Worm (Caenorhabditis elegans) whole organism, mixed stage, embryonic: Measurements from ENCODE around the gene ckb-1.

Experiments
- elt-1 ChIP-seq: sonication (generic microtip); optimal IDR thresholded peaks from 2 replicates; lab custom pipeline; 2017; ENCODE audit warnings: missing genetic modification characterization, mild to moderate bottlenecking, missing compliant biosample characterization, antibody characterized with exemption, moderate library complexity, borderline replicate concordance; ENCODE audit not compliant: insufficient read depth
- flh-1 ChIP-seq: fragments of 200-800 bp; sonication (Bioruptor generic); optimal IDR thresholded peaks from 2 replicates; lab custom pipeline; 2018; ENCODE audit warnings: mild to moderate bottlenecking, missing genetic modification characterization, moderate library complexity, missing compliant biosample characterization
- hlh-1 ChIP-seq: fragments of 150-350 bp; optimal IDR thresholded peaks from 2 replicates; lab custom pipeline; 2014; ENCODE audit warnings: missing biosample characterization, missing genetic modification reagents, missing genetic modification characterization
- lin-32 ChIP-seq: fragments of 200-800 bp; sonication (Bioruptor generic); optimal IDR thresholded peaks from 2 replicates; lab custom pipeline; 2018; ENCODE audit warnings: mild to moderate bottlenecking, missing genetic modification characterization, missing compliant biosample characterization
- mep-1 ChIP-seq: fragments of 150-350 bp; optimal IDR thresholded peaks from 2 replicates; lab custom pipeline; 2017; ENCODE audit warnings: missing biosample characterization, missing genetic modification reagents, missing genetic modification characterization, inconsistent platforms
- nhr-12 ChIP-seq: fragments of 150-350 bp; optimal IDR thresholded peaks from 2 replicates; lab custom pipeline; 2014; ENCODE audit warnings: missing biosample characterization, missing genetic modification characterization
- nhr-2 ChIP-seq: fragments of 150-350 bp; optimal IDR thresholded peaks from 2 replicates; lab custom pipeline; 2014; ENCODE audit warnings: missing biosample characterization, missing genetic modification characterization
- nhr-28 ChIP-seq: fragments of 150-350 bp; optimal IDR thresholded peaks from 2 replicates; lab custom pipeline; 2014; ENCODE audit warnings: missing biosample characterization, missing genetic modification characterization
- nhr-76 ChIP-seq: sonication (generic microtip); optimal IDR thresholded peaks from 2 replicates; lab custom pipeline; 2017; ENCODE audit warnings: missing biosample characterization, missing genetic modification characterization
- pha-4 ChIP-seq: fragments of 150-350 bp; optimal IDR thresholded peaks from 2 replicates; lab custom pipeline; 2018; ENCODE audit warnings: missing biosample characterization, missing genetic modification reagents, missing genetic modification characterization
- snpc-4 ChIP-seq: fragments of 150-350 bp; optimal IDR thresholded peaks from 2 replicates; lab custom pipeline; 2014; ENCODE audit warnings: missing biosample characterization, missing genetic modification characterization
- sptf-1 ChIP-seq: sonication (generic microtip); optimal IDR thresholded peaks from 2 replicates; lab custom pipeline; 2017; ENCODE audit warnings: mild to moderate bottlenecking, missing genetic modification characterization, moderate library complexity, missing compliant biosample characterization
- unc-62 ChIP-seq: fragments of 150-350 bp; optimal IDR thresholded peaks from 2 replicates; lab custom pipeline; 2014; ENCODE audit warnings: missing biosample characterization, missing genetic modification reagents, missing genetic modification characterization
- ztf-11 ChIP-seq: fragments of 150-350 bp; optimal IDR thresholded peaks from 2 replicates; lab custom pipeline; 2014; ENCODE audit warnings: missing biosample characterization, missing genetic modification characterization

ce11 chrIII:4328208-4328987 is 36.7 kb upstream of the ckb-1 start:
- TF ChIP-seq nhr-12 (no peak), unc-62 (GFP tag; lab: Kevin White, UChicago) (no peak), nhr-76 (tag; lab: Kevin White, UChicago) (no peak), mep-1 (no peak), sptf-1 (no peak), pha-4 (tag; lab: Kevin White, UChicago) (no peak), nhr-2 (tag; lab: Kevin White, UChicago) (no peak), ztf-11 (tag; lab: Kevin White, UChicago) (no peak), snpc-4 (tag; lab: Kevin White, UChicago) (no peak), lin-32 (GFP tag; lab: Kevin White, UChicago) (no peak), nhr-28 (tag; lab: Kevin White, UChicago) (no peak), elt-1 (tag; lab: Kevin White, UChicago) (no peak), hlh-1 (tag; lab: Kevin White, UChicago) (no peak), flh-1 (GFP tag; lab: Kevin White, UChicago) (no peak)
